Fruit fly (Drosophila melanogaster) whole organism, embryonic: ENCODE data around the gene CG15418.

Source experiments
- Aef1 ChIP-seq: fragments of 200-800 bp; sonication (Bioruptor generic); IDR thresholded peaks from 3 replicates; pipeline ENCODE4 v1.3.6; 2022; ENCODE audit warnings: missing biosample characterization, missing genetic modification characterization
- B-H2 ChIP-seq: fragments of 200-800 bp; sonication (Bioruptor generic); optimal IDR thresholded peaks from 2 replicates; lab custom pipeline; 2018; ENCODE audit warnings: missing biosample characterization, mild to moderate bottlenecking, missing genetic modification characterization
- C15 ChIP-seq: fragments of 200-800 bp; sonication (Bioruptor generic); IDR thresholded peaks from 3 replicates; pipeline ENCODE4 v1.3.6; 2022; ENCODE audit warnings: missing biosample characterization, missing genetic modification characterization
- CG10147 ChIP-seq: fragments of 200-800 bp; sonication (Bioruptor generic); optimal IDR thresholded peaks from 2 replicates; lab custom pipeline; 2019; ENCODE audit warnings: missing biosample characterization, mild to moderate bottlenecking, missing genetic modification characterization, moderate library complexity
- CG10321 ChIP-seq: fragments of 200-800 bp; sonication (Bioruptor generic); IDR thresholded peaks from 2 replicates; pipeline ENCODE4 v1.3.6; 2022; ENCODE audit warnings: missing biosample characterization, missing genetic modification characterization
- CG10431 ChIP-seq: fragments of 200-800 bp; sonication (Bioruptor generic); optimal IDR thresholded peaks from 3 replicates; lab custom pipeline; 2018; ENCODE audit warnings: missing biosample characterization, mild to moderate bottlenecking, missing genetic modification characterization
- CG11085 ChIP-seq: fragments of 200-800 bp; sonication (Bioruptor generic); IDR thresholded peaks from 2 replicates; pipeline ENCODE4 v1.3.6; 2022; ENCODE audit warnings: missing biosample characterization, missing genetic modification characterization
- CG13123 ChIP-seq: fragments of 200-800 bp; sonication (Bioruptor generic); optimal IDR thresholded peaks from 2 replicates; lab custom pipeline; 2016; ENCODE audit warnings: missing biosample characterization, missing genetic modification characterization
- CG15696 ChIP-seq: fragments of 200-800 bp; sonication (Bioruptor generic); optimal IDR thresholded peaks from 2 replicates; lab custom pipeline; 2019; ENCODE audit warnings: missing biosample characterization, mild to moderate bottlenecking, missing genetic modification characterization, moderate library complexity
- CG18011 ChIP-seq: fragments of 200-800 bp; sonication (Bioruptor generic); optimal IDR thresholded peaks from 2 replicates; lab custom pipeline; 2017; ENCODE audit warnings: missing biosample characterization, missing genetic modification characterization, mild to moderate bottlenecking, moderate library complexity, missing genotype
- CG30020 ChIP-seq: fragments of 200-800 bp; optimal IDR thresholded peaks from 2 replicates; lab custom pipeline; 2019; ENCODE audit warnings: missing biosample characterization, mild to moderate bottlenecking, missing genetic modification characterization, moderate library complexity
- CG31224 ChIP-seq: fragments of 200-800 bp; sonication (Bioruptor generic); IDR thresholded peaks from 2 replicates; pipeline ENCODE4 v1.3.6; 2022; ENCODE audit warnings: missing biosample characterization, missing genetic modification characterization
- CG3838 ChIP-seq: fragments of 200-800 bp; sonication (Bioruptor generic); optimal IDR thresholded peaks from 3 replicates; lab custom pipeline; 2016; ENCODE audit warnings: missing biosample characterization, missing genetic modification characterization
- CG4360 ChIP-seq: fragments of 200-800 bp; sonication (Bioruptor generic); IDR thresholded peaks from 2 replicates; pipeline ENCODE4 v1.3.6; 2022; ENCODE audit warnings: missing biosample characterization, missing genetic modification characterization
- CG4707 ChIP-seq: fragments of 200-800 bp; sonication (Bioruptor generic); optimal IDR thresholded peaks from 2 replicates; lab custom pipeline; 2018; ENCODE audit warnings: missing biosample characterization, mild to moderate bottlenecking, missing genetic modification characterization, moderate library complexity
- CG4730 ChIP-seq: fragments of 200-800 bp; sonication (Bioruptor generic); IDR thresholded peaks from 2 replicates; pipeline ENCODE4 v1.3.6; 2022; ENCODE audit warnings: missing biosample characterization, missing genetic modification characterization
- CG6654 ChIP-seq: fragments of 200-800 bp; sonication (Bioruptor generic); optimal IDR thresholded peaks from 2 replicates; lab custom pipeline; 2017; ENCODE audit warnings: missing biosample characterization, mild to moderate bottlenecking, missing genetic modification characterization
- CG6689 ChIP-seq: fragments of 200-800 bp; sonication (Bioruptor generic); IDR thresholded peaks from 2 replicates; pipeline ENCODE4 v1.3.6; 2022; ENCODE audit warnings: missing biosample characterization, missing genetic modification characterization
- CG7745 ChIP-seq: fragments of 200-800 bp; sonication (Bioruptor generic); optimal IDR thresholded peaks from 2 replicates; lab custom pipeline; 2018; ENCODE audit warnings: missing biosample characterization, mild to moderate bottlenecking, missing genetic modification characterization, moderate library complexity
- CG8089 ChIP-seq: fragments of 200-800 bp; sonication (Bioruptor generic); optimal IDR thresholded peaks from 3 replicates; lab custom pipeline; 2016; ENCODE audit warnings: missing biosample characterization, missing genetic modification characterization
- Dek ChIP-seq: fragments of 200-800 bp; sonication (Bioruptor generic); optimal IDR thresholded peaks from 3 replicates; lab custom pipeline; 2019; ENCODE audit warnings: missing biosample characterization, mild to moderate bottlenecking, missing genetic modification characterization, moderate library complexity
- Dfd ChIP-seq, 2 experiments: fragments of >200 bp; optimal IDR thresholded peaks; 2 replicates each; lab custom pipeline; 2017; ENCODE audit warnings: missing biosample characterization in 2 of 2, missing genetic modification characterization in 2 of 2
- Dll ChIP-seq: fragments of 200-800 bp; sonication (Bioruptor generic); IDR thresholded peaks from 4 replicates; pipeline ENCODE4 v1.3.6; 2022; ENCODE audit warnings: missing biosample characterization, missing genetic modification characterization; ENCODE audit not compliant: partially characterized antibody
- Dref ChIP-seq: fragments of 200-800 bp; sonication (Bioruptor generic); IDR thresholded peaks from 2 replicates; pipeline ENCODE4 v1.3.6; 2022; ENCODE audit warnings: missing biosample characterization, missing genetic modification characterization
- Hr51 ChIP-seq, 2 experiments: fragments of 200-800 bp; sonication (Bioruptor generic); optimal IDR thresholded peaks; 2 replicates in 1 of 2; 3 replicates in 1 of 2; lab custom pipeline; 2016 to 2018; ENCODE audit warnings: missing biosample characterization in 2 of 2, missing genetic modification characterization in 2 of 2, mild to moderate bottlenecking in 1 of 2, moderate library complexity in 1 of 2
- Meics ChIP-seq: fragments of 200-800 bp; sonication (Bioruptor generic); optimal IDR thresholded peaks from 2 replicates; lab custom pipeline; 2017; ENCODE audit warnings: missing biosample characterization, mild to moderate bottlenecking, missing genetic modification characterization
- NC2β ChIP-seq: fragments of 200-800 bp; sonication (Bioruptor generic); optimal IDR thresholded peaks from 2 replicates; lab custom pipeline; 2016; ENCODE audit warnings: missing biosample characterization, missing genetic modification characterization
- Neu2 ChIP-seq: fragments of 200-800 bp; sonication (Bioruptor generic); optimal IDR thresholded peaks from 3 replicates; lab custom pipeline; 2016; ENCODE audit warnings: missing biosample characterization, missing genetic modification characterization, borderline replicate concordance
- PHDP ChIP-seq: fragments of 200-800 bp; sonication (Bioruptor generic); optimal IDR thresholded peaks from 3 replicates; lab custom pipeline; 2018; ENCODE audit warnings: missing biosample characterization, mild to moderate bottlenecking, missing genetic modification characterization, moderate library complexity
- Pdp1 ChIP-seq, 2 experiments: fragments of 200-800 bp; sonication (Bioruptor generic); optimal IDR thresholded peaks; 3 replicates each; lab custom pipeline; 2016; ENCODE audit warnings: missing biosample characterization in 2 of 2, missing genetic modification characterization in 2 of 2, mild to moderate bottlenecking in 1 of 2, moderate library complexity in 1 of 2
- abd-A ChIP-seq: fragments of 200-800 bp; sonication (Bioruptor generic); optimal IDR thresholded peaks from 3 replicates; lab custom pipeline; 2019; ENCODE audit warnings: missing biosample characterization, mild to moderate bottlenecking, missing genetic modification characterization, moderate library complexity
- ara ChIP-seq: fragments of 200-800 bp; sonication (Bioruptor generic); IDR thresholded peaks from 2 replicates; pipeline ENCODE4 v1.3.6; 2022; ENCODE audit warnings: missing biosample characterization, missing genetic modification characterization
- ato ChIP-seq: fragments of 200-800 bp; sonication (Bioruptor generic); IDR thresholded peaks from 2 replicates; pipeline ENCODE4 v1.3.6; 2022; ENCODE audit warnings: missing biosample characterization, missing genetic modification characterization; ENCODE audit not compliant: partially characterized antibody
- chinmo ChIP-seq: fragments of 200-800 bp; sonication (Bioruptor generic); IDR thresholded peaks from 4 replicates; pipeline ENCODE4 v1.3.6; 2022; ENCODE audit warnings: missing biosample characterization, missing genetic modification characterization; ENCODE audit not compliant: partially characterized antibody
- dati ChIP-seq: fragments of 200-800 bp; sonication (Bioruptor generic); IDR thresholded peaks from 2 replicates; pipeline ENCODE4 v1.3.6; 2022; ENCODE audit warnings: missing biosample characterization, missing genetic modification characterization
- disco-r ChIP-seq: fragments of 200-800 bp; sonication (Bioruptor generic); optimal IDR thresholded peaks from 2 replicates; lab custom pipeline; 2016; ENCODE audit warnings: missing biosample characterization, missing genetic modification characterization
- esg ChIP-seq: fragments of 200-800 bp; sonication (Bioruptor generic); conservative IDR thresholded peaks from 2 replicates; pipeline ENCODE4 v1.3.6; 2022; ENCODE audit warnings: missing biosample characterization, missing genetic modification characterization
- gce ChIP-seq: fragments of 200-800 bp; sonication (Bioruptor generic); IDR thresholded peaks from 3 replicates; pipeline ENCODE4 v1.3.6; 2022; ENCODE audit warnings: missing biosample characterization, missing genetic modification characterization
- gem ChIP-seq: fragments of 200-800 bp; sonication (Bioruptor generic); optimal IDR thresholded peaks from 2 replicates; lab custom pipeline; 2019; ENCODE audit warnings: missing biosample characterization, mild to moderate bottlenecking, missing genetic modification characterization, moderate library complexity
- gro ChIP-seq: fragments of 200-800 bp; sonication (Bioruptor generic); optimal IDR thresholded peaks from 2 replicates; lab custom pipeline; 2016; ENCODE audit warnings: missing biosample characterization, missing genetic modification characterization
- klu ChIP-seq: fragments of 200-800 bp; sonication (Bioruptor generic); IDR thresholded peaks from 2 replicates; pipeline ENCODE4 v1.3.6; 2022; ENCODE audit warnings: missing biosample characterization, missing genetic modification characterization
- nmo ChIP-seq: fragments of 200-800 bp; sonication (Bioruptor generic); optimal IDR thresholded peaks from 2 replicates; lab custom pipeline; 2018; ENCODE audit warnings: missing biosample characterization, mild to moderate bottlenecking, missing genetic modification characterization, moderate library complexity
- pfk ChIP-seq: fragments of 200-800 bp; sonication (Bioruptor generic); optimal IDR thresholded peaks from 2 replicates; lab custom pipeline; 2018; ENCODE audit warnings: missing biosample characterization, mild to moderate bottlenecking, missing genetic modification characterization, moderate library complexity
- pum ChIP-seq: fragments of 200-800 bp; sonication (Bioruptor generic); optimal IDR thresholded peaks from 2 replicates; lab custom pipeline; 2016; ENCODE audit warnings: missing biosample characterization, missing genetic modification characterization
- ranshi ChIP-seq: fragments of 200-800 bp; sonication (Bioruptor generic); IDR thresholded peaks from 2 replicates; pipeline ENCODE4 v1.3.6; 2022; ENCODE audit warnings: missing biosample characterization, missing genetic modification characterization
- slp2 ChIP-seq: fragments of 200-800 bp; sonication (Bioruptor generic); optimal IDR thresholded peaks from 2 replicates; lab custom pipeline; 2016; ENCODE audit warnings: missing biosample characterization, missing genetic modification characterization
- sqz ChIP-seq: fragments of 200-800 bp; sonication (Bioruptor generic); optimal IDR thresholded peaks from 3 replicates; lab custom pipeline; 2018; ENCODE audit warnings: missing biosample characterization, mild to moderate bottlenecking, missing genetic modification characterization
- ssp ChIP-seq: fragments of 200-800 bp; sonication (Bioruptor generic); IDR thresholded peaks from 2 replicates; pipeline ENCODE4 v1.3.6; 2022; ENCODE audit warnings: missing biosample characterization, missing genetic modification characterization
- tap ChIP-seq: fragments of 200-800 bp; optimal IDR thresholded peaks from 3 replicates; lab custom pipeline; 2019; ENCODE audit warnings: missing biosample characterization, mild to moderate bottlenecking, missing genetic modification characterization, moderate library complexity

The CG15418 gene

DNA sequence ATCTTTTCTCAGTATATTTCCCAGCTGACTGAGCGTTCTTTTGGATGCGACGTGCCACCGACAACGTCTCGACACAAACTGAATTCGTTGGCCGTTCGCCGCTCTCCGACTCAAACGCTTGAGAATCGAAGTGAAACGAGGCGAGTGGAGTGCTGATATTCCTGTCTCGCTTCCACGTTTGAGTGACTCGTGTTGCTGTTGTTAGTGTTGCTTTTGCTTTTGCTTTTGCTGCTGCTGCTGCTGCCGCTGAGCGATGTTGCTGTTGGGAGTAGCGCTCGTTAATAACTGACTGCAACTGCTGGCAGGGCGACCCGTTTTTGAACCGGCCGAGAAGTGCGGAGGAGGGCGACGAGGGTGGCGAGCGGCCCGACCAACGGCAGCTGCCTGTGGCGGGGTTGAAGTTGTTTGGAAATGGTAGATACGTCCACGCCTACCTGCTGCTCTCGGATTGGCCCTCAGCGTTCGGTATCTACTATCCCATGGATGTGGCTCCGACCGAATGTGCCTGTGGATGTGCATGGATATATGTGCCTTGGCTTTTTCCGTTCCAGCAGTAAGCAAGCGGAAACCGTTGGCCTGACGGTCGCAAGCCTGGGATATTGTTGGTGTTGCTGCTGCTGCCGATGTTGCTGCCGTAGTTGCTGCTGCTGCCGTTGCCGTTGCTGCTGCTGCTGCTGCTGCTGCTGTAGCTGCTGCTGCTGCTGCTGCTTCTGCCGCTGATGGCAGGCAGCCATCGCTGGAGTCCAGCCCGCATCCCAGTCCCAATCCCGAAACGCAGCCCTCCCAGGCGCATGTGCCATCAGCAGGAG is 14.8 kb downstream of the CG15418 start, which contains the start of gene odd (continued):
- TF ChIP-seq C15 (no peak), CG30020 (tag; lab: Kevin White, UChicago) (no peak), CG10321 (peak; percentile 84), Aef1 (0 out of 3 replicates have a peak, but pooled peaks have one; percentile 15), dati (GFP tag; lab: Robert Waterston, UW) (no peak), sqz (GFP tag; lab: Kevin White, UChicago) (no peak), CG11085 (GFP tag; lab: Robert Waterston, UW) (no peak), CG6654 (GFP tag; lab: Kevin White, UChicago) (no peak), CG4730 (no peak), pum (GFP tag; lab: Kevin White, UChicago) (no peak), Hr51 (GFP tag; optimal IDR thresholded peaks at IDR 0.05; lab: Kevin White, UChicago) (no peak), disco-r (GFP tag; lab: Kevin White, UChicago) (no peak), ara (GFP tag; lab: Robert Waterston, UW) (no peak), Neu2 (GFP tag; lab: Kevin White, UChicago) (no peak), Meics (no peak), Dfd (GFP tag; optimal IDR thresholded peaks at IDR 0.05; lab: Kevin White, UChicago) (no peak), gce (GFP tag; lab: Robert Waterston, UW) (no peak), CG7745 (tag; lab: Kevin White, UChicago) (peak; percentile 40), NC2β (no peak), CG6689 (GFP tag; lab: Robert Waterston, UW) (no peak), CG31224 (no peak), ssp (GFP tag; lab: Robert Waterston, UW) (no peak), CG10147 (GFP tag; lab: Kevin White, UChicago) (no peak), ranshi (GFP tag; lab: Robert Waterston, UW) (no peak), klu (GFP tag; lab: Robert Waterston, UW) (no peak), B-H2 (GFP tag; lab: Kevin White, UChicago) (no peak), gro (GFP tag; lab: Kevin White, UChicago) (no peak), CG8089 (GFP tag; lab: Kevin White, UChicago) (no peak), Dref (GFP tag; lab: Robert Waterston, UW) (0 out of 2 replicates have a peak, but pooled peaks have one; percentile 19), esg (GFP tag; lab: Robert Waterston, UW) (no peak), CG4707 (no peak), abd-A (tag; lab: Kevin White, UChicago) (peak; percentile 61), pfk (GFP tag; lab: Kevin White, UChicago) (no peak), CG10431 (GFP tag; lab: Kevin White, UChicago) (no peak), CG4360 (GFP tag; lab: Robert Waterston, UW) (peak; percentile 69), ato (peak; percentile 61), CG13123 (GFP tag; lab: Kevin White, UChicago) (no peak), CG15696 (no peak), Dll (GFP tag; lab: Robert Waterston, UW) (0 out of 4 replicates have a peak, but pooled peaks have one; percentile 36), Pdp1 (GFP tag; optimal IDR thresholded peaks at IDR 0.05; lab: Kevin White, UChicago) (no peak), CG3838 (GFP tag; lab: Kevin White, UChicago) (no peak), chinmo (GFP tag; lab: Robert Waterston, UW) (peak; percentile 96), Dek (tag; lab: Kevin White, UChicago) (no peak), tap (tag; lab: Kevin White, UChicago) (no peak), CG18011 (GFP tag; lab: Kevin White, UChicago) (no peak), slp2 (GFP tag; lab: Kevin White, UChicago) (no peak), gem (tag; lab: Kevin White, UChicago) (no peak), PHDP (tag; lab: Kevin White, UChicago) (no peak), nmo (GFP tag; lab: Kevin White, UChicago) (no peak)
